Fruit fly (Drosophila melanogaster) whole organism, embryonic: Measurements from ENCODE around the gene nkt.
A peak's percentile ranks its signal among the peaks of the same experiment; 100 is the strongest.

Experiments
- Atf3 ChIP-seq: fragments of 200-800 bp; sonication (Bioruptor generic); optimal IDR thresholded peaks from 3 replicates; lab custom pipeline; 2016; ENCODE audit warnings: missing biosample characterization, missing genetic modification characterization
- Atf6 ChIP-seq: fragments of 200-800 bp; sonication (Bioruptor generic); IDR thresholded peaks from 2 replicates; pipeline ENCODE4 v1.3.6; 2022; ENCODE audit warnings: missing biosample characterization, missing genetic modification characterization
- B-H2 ChIP-seq: fragments of 200-800 bp; sonication (Bioruptor generic); optimal IDR thresholded peaks from 2 replicates; lab custom pipeline; 2018; ENCODE audit warnings: missing biosample characterization, mild to moderate bottlenecking, missing genetic modification characterization
- BtbVII ChIP-seq: fragments of 200-800 bp; sonication (Bioruptor generic); optimal IDR thresholded peaks from 3 replicates; lab custom pipeline; 2017; ENCODE audit warnings: missing biosample characterization, mild to moderate bottlenecking, missing genetic modification characterization
- CG11456 ChIP-seq: fragments of 200-800 bp; sonication (Bioruptor generic); IDR thresholded peaks from 3 replicates; pipeline ENCODE4 v1.3.6; 2022; ENCODE audit warnings: missing biosample characterization, missing genetic modification characterization
- CG11560 ChIP-seq: fragments of 200-800 bp; sonication (Bioruptor generic); IDR thresholded peaks from 3 replicates; pipeline ENCODE4 v1.3.6; 2022; ENCODE audit warnings: missing biosample characterization, missing genetic modification characterization
- CG12104 ChIP-seq: fragments of 200-800 bp; sonication (Bioruptor generic); optimal IDR thresholded peaks from 3 replicates; lab custom pipeline; 2016; ENCODE audit warnings: missing biosample characterization, missing genetic modification characterization
- CG12236 ChIP-seq: fragments of 200-800 bp; sonication (Bioruptor generic); optimal IDR thresholded peaks from 2 replicates; lab custom pipeline; 2016; ENCODE audit warnings: missing biosample characterization, missing genetic modification characterization
- CG13123 ChIP-seq: fragments of 200-800 bp; sonication (Bioruptor generic); optimal IDR thresholded peaks from 2 replicates; lab custom pipeline; 2016; ENCODE audit warnings: missing biosample characterization, missing genetic modification characterization
- CG14965 ChIP-seq: fragments of 200-800 bp; sonication (Bioruptor generic); optimal IDR thresholded peaks from 2 replicates; lab custom pipeline; 2016; ENCODE audit warnings: missing biosample characterization, missing genetic modification characterization, borderline replicate concordance
- CG1529 ChIP-seq: fragments of 200-800 bp; sonication (Bioruptor generic); optimal IDR thresholded peaks from 3 replicates; lab custom pipeline; 2018; ENCODE audit warnings: missing biosample characterization, missing genetic modification characterization
- CG15601 ChIP-seq: fragments of 200-800 bp; sonication (Bioruptor generic); optimal IDR thresholded peaks from 3 replicates; lab custom pipeline; 2019; ENCODE audit warnings: missing biosample characterization, mild to moderate bottlenecking, missing genetic modification characterization, moderate library complexity
- CG17328 ChIP-seq: fragments of 200-800 bp; sonication (Bioruptor generic); IDR thresholded peaks from 2 replicates; pipeline ENCODE4 v1.3.6; 2022; ENCODE audit warnings: missing biosample characterization, missing genetic modification characterization
- CG17912 ChIP-seq: fragments of 200-800 bp; sonication (Bioruptor generic); optimal IDR thresholded peaks from 2 replicates; lab custom pipeline; 2018; ENCODE audit warnings: missing biosample characterization, mild to moderate bottlenecking, missing genetic modification characterization
- CG18011 ChIP-seq: fragments of 200-800 bp; sonication (Bioruptor generic); optimal IDR thresholded peaks from 2 replicates; lab custom pipeline; 2017; ENCODE audit warnings: missing biosample characterization, missing genetic modification characterization, mild to moderate bottlenecking, moderate library complexity, missing genotype
- CG18599 ChIP-seq: fragments of 200-800 bp; sonication (Bioruptor generic); optimal IDR thresholded peaks from 3 replicates; lab custom pipeline; 2017; ENCODE audit warnings: missing biosample characterization, missing genetic modification characterization, mild to moderate bottlenecking, moderate library complexity, missing genetic modification reagents
- CG2712 ChIP-seq: fragments of 200-800 bp; optimal IDR thresholded peaks from 3 replicates; lab custom pipeline; 2019; ENCODE audit warnings: missing biosample characterization, mild to moderate bottlenecking, missing genetic modification characterization, moderate library complexity
- CG34224 ChIP-seq: fragments of 200-800 bp; sonication (Bioruptor generic); IDR thresholded peaks from 3 replicates; pipeline ENCODE4 v1.3.6; 2022; ENCODE audit warnings: missing biosample characterization, missing genetic modification characterization; ENCODE audit not compliant: partially characterized antibody
- CG34376 ChIP-seq: fragments of 200-800 bp; sonication (Bioruptor generic); optimal IDR thresholded peaks from 2 replicates; lab custom pipeline; 2018; ENCODE audit warnings: missing biosample characterization, mild to moderate bottlenecking, missing genetic modification characterization
- CG5180 ChIP-seq: fragments of 200-800 bp; sonication (Bioruptor generic); optimal IDR thresholded peaks from 3 replicates; lab custom pipeline; 2017; ENCODE audit warnings: missing biosample characterization, missing genetic modification characterization, mild to moderate bottlenecking, moderate library complexity, missing genetic modification reagents
- CG6683 ChIP-seq: fragments of 200-800 bp; sonication (Bioruptor generic); optimal IDR thresholded peaks from 2 replicates; lab custom pipeline; 2017; ENCODE audit warnings: missing biosample characterization, mild to moderate bottlenecking, missing genetic modification characterization, missing genetic modification reagents
- CG6791 ChIP-seq: fragments of 200-800 bp; sonication (Bioruptor generic); IDR thresholded peaks from 3 replicates; pipeline ENCODE4 v1.3.6; 2022; ENCODE audit warnings: missing biosample characterization, missing genetic modification characterization; ENCODE audit not compliant: partially characterized antibody
- CG6813 ChIP-seq: fragments of 200-800 bp; sonication (Bioruptor generic); optimal IDR thresholded peaks from 2 replicates; lab custom pipeline; 2017; ENCODE audit warnings: missing biosample characterization, missing genetic modification characterization, mild to moderate bottlenecking, moderate library complexity, missing genetic modification reagents
- CG8089 ChIP-seq: fragments of 200-800 bp; sonication (Bioruptor generic); optimal IDR thresholded peaks from 3 replicates; lab custom pipeline; 2016; ENCODE audit warnings: missing biosample characterization, missing genetic modification characterization
- CG9797 ChIP-seq: fragments of 200-800 bp; sonication (Bioruptor generic); optimal IDR thresholded peaks from 3 replicates; lab custom pipeline; 2018; ENCODE audit warnings: missing biosample characterization, mild to moderate bottlenecking, missing genetic modification characterization
- Dll ChIP-seq: fragments of 200-800 bp; sonication (Bioruptor generic); IDR thresholded peaks from 4 replicates; pipeline ENCODE4 v1.3.6; 2022; ENCODE audit warnings: missing biosample characterization, missing genetic modification characterization; ENCODE audit not compliant: partially characterized antibody
- Hsf ChIP-seq: fragments of 200-800 bp; sonication (Bioruptor generic); optimal IDR thresholded peaks from 3 replicates; lab custom pipeline; 2016; ENCODE audit warnings: missing biosample characterization, missing genetic modification characterization
- Neu2 ChIP-seq: fragments of 200-800 bp; sonication (Bioruptor generic); optimal IDR thresholded peaks from 3 replicates; lab custom pipeline; 2016; ENCODE audit warnings: missing biosample characterization, missing genetic modification characterization, borderline replicate concordance
- Taf1 ChIP-seq: fragments of 200-800 bp; sonication (Bioruptor generic); IDR thresholded peaks from 2 replicates; pipeline ENCODE4 v1.3.6; 2022; ENCODE audit warnings: missing biosample characterization, missing genetic modification characterization
- ab ChIP-seq: fragments of 200-800 bp; sonication (Bioruptor generic); optimal IDR thresholded peaks from 2 replicates; lab custom pipeline; 2016; ENCODE audit warnings: missing biosample characterization, missing genetic modification characterization
- ash1 ChIP-seq: fragments of 200-800 bp; sonication (Bioruptor generic); optimal IDR thresholded peaks from 2 replicates; lab custom pipeline; 2018; ENCODE audit warnings: missing biosample characterization, mild to moderate bottlenecking, missing genetic modification characterization
- cato ChIP-seq: fragments of 200-800 bp; sonication (Bioruptor generic); optimal IDR thresholded peaks from 2 replicates; lab custom pipeline; 2016; ENCODE audit warnings: missing biosample characterization, missing genetic modification characterization, borderline replicate concordance
- cg ChIP-seq: fragments of 200-800 bp; sonication (Bioruptor generic); optimal IDR thresholded peaks from 3 replicates; lab custom pipeline; 2019; ENCODE audit warnings: missing biosample characterization, mild to moderate bottlenecking, missing genetic modification characterization, moderate library complexity
- crc ChIP-seq: fragments of 200-800 bp; sonication (Bioruptor generic); optimal IDR thresholded peaks from 2 replicates; lab custom pipeline; 2016; ENCODE audit warnings: missing biosample characterization, missing genetic modification characterization
- exex ChIP-seq: fragments of 200-800 bp; sonication (Bioruptor generic); optimal IDR thresholded peaks from 4 replicates; lab custom pipeline; 2018; ENCODE audit warnings: missing biosample characterization, mild to moderate bottlenecking, missing genetic modification characterization, moderate library complexity
- ftz-f1 ChIP-seq: fragments of 200-800 bp; sonication (Bioruptor generic); optimal IDR thresholded peaks from 2 replicates; lab custom pipeline; 2016; ENCODE audit warnings: missing biosample characterization, missing genetic modification characterization
- gce ChIP-seq: fragments of 200-800 bp; sonication (Bioruptor generic); IDR thresholded peaks from 3 replicates; pipeline ENCODE4 v1.3.6; 2022; ENCODE audit warnings: missing biosample characterization, missing genetic modification characterization
- luna ChIP-seq: fragments of 200-800 bp; sonication (Bioruptor generic); optimal IDR thresholded peaks from 2 replicates; lab custom pipeline; 2016; ENCODE audit warnings: missing biosample characterization, missing genetic modification characterization
- mam ChIP-seq: fragments of 200-800 bp; sonication (Bioruptor generic); optimal IDR thresholded peaks from 3 replicates; lab custom pipeline; 2016; ENCODE audit warnings: missing biosample characterization, missing genetic modification characterization
- mirr ChIP-seq: fragments of 200-800 bp; sonication (Bioruptor generic); optimal IDR thresholded peaks from 3 replicates; lab custom pipeline; 2018; ENCODE audit warnings: missing biosample characterization, mild to moderate bottlenecking, missing genetic modification characterization
- pfk ChIP-seq: fragments of 200-800 bp; sonication (Bioruptor generic); optimal IDR thresholded peaks from 2 replicates; lab custom pipeline; 2018; ENCODE audit warnings: missing biosample characterization, mild to moderate bottlenecking, missing genetic modification characterization, moderate library complexity
- sd ChIP-seq: fragments of 200-800 bp; sonication (Bioruptor generic); optimal IDR thresholded peaks from 3 replicates; lab custom pipeline; 2018; ENCODE audit warnings: missing biosample characterization, mild to moderate bottlenecking, missing genetic modification characterization, moderate library complexity
- seq ChIP-seq: fragments of 200-800 bp; sonication (Bioruptor generic); IDR thresholded peaks from 2 replicates; pipeline ENCODE4 v1.3.6; 2022; ENCODE audit warnings: missing biosample characterization, missing genetic modification characterization
- sima ChIP-seq: fragments of 200-800 bp; sonication (Bioruptor generic); optimal IDR thresholded peaks from 2 replicates; lab custom pipeline; 2016; ENCODE audit warnings: missing biosample characterization, missing genetic modification characterization
- sisA ChIP-seq: fragments of 200-800 bp; sonication (Bioruptor generic); IDR thresholded peaks from 2 replicates; pipeline ENCODE4 v1.3.6; 2022; ENCODE audit warnings: missing biosample characterization, missing genetic modification characterization
- sob ChIP-seq: fragments of 200-800 bp; sonication (Bioruptor generic); IDR thresholded peaks from 2 replicates; pipeline ENCODE4 v1.3.6; 2022; ENCODE audit warnings: missing biosample characterization, missing genetic modification characterization
- sug ChIP-seq: fragments of 200-800 bp; optimal IDR thresholded peaks from 2 replicates; lab custom pipeline; 2019; ENCODE audit warnings: missing biosample characterization, mild to moderate bottlenecking, missing genetic modification characterization, moderate library complexity
- trh ChIP-seq: fragments of 200-800 bp; sonication (Bioruptor generic); optimal IDR thresholded peaks from 2 replicates; lab custom pipeline; 2016; ENCODE audit warnings: missing biosample characterization, missing genetic modification characterization
- unpg ChIP-seq: fragments of 200-800 bp; sonication (Bioruptor generic); optimal IDR thresholded peaks from 3 replicates; lab custom pipeline; 2018; ENCODE audit warnings: missing biosample characterization, mild to moderate bottlenecking, missing genetic modification characterization, moderate library complexity
- zen2 ChIP-seq: fragments of 200-800 bp; sonication (Bioruptor generic); IDR thresholded peaks from 3 replicates; pipeline ENCODE4 v1.3.6; 2022; ENCODE audit warnings: missing biosample characterization, missing genetic modification characterization; ENCODE audit not compliant: partially characterized antibody

The nkt gene

dm6 chr3L:11239191-11239641 is 38.1 kb downstream of the nkt start (continued):
- TF ChIP-seq CG15601 (peak; percentile 16), Atf6 (0 out of 2 replicates have a peak, but pooled peaks have one; percentile 25), CG34376 (GFP tag; lab: Kevin White, UChicago) (peak; percentile 16), CG17328 (no peak), sob (GFP tag; lab: Robert Waterston, UW) (peak; percentile 28; the same call in 1 of the 2 replicates), unpg (no peak), CG13123 (no peak), seq (no peak), ash1 (GFP tag; lab: Kevin White, UChicago) (no peak), sd (peak; percentile 16), sima (GFP tag; lab: Kevin White, UChicago) (no peak), CG8089 (GFP tag; lab: Kevin White, UChicago) (no peak), mam (GFP tag; lab: Kevin White, UChicago) (no peak), exex (tag; lab: Kevin White, UChicago) (peak; percentile 99), CG6813 (GFP tag; lab: Kevin White, UChicago) (peak; percentile 1), cato (GFP tag; lab: Kevin White, UChicago) (no peak), Taf1 (GFP tag; lab: Robert Waterston, UW) (no peak), CG34224 (GFP tag; lab: Robert Waterston, UW) (no peak), CG17912 (GFP tag; lab: Kevin White, UChicago) (no peak), luna (no peak), BtbVII (GFP tag; lab: Kevin White, UChicago) (peak; percentile 12), gce (0 out of 3 replicates have a peak, but pooled peaks have one; percentile 38), cg (GFP tag; lab: Kevin White, UChicago) (peak; percentile 31), CG1529 (GFP tag; lab: Kevin White, UChicago) (no peak), CG18011 (GFP tag; lab: Kevin White, UChicago) (no peak), trh (GFP tag; lab: Kevin White, UChicago) (no peak), crc (GFP tag; lab: Kevin White, UChicago) (no peak), Neu2 (GFP tag; lab: Kevin White, UChicago) (no peak), CG12236 (GFP tag; lab: Kevin White, UChicago) (no peak), B-H2 (GFP tag; lab: Kevin White, UChicago) (no peak), CG6791 (no peak), sug (tag; lab: Kevin White, UChicago) (peak; percentile 70), zen2 (GFP tag; lab: Robert Waterston, UW) (no peak), Hsf (GFP tag; lab: Kevin White, UChicago) (no peak), CG11560 (tag; lab: Robert Waterston, UW) (no peak), CG9797 (GFP tag; lab: Kevin White, UChicago) (no peak), Dll (GFP tag; lab: Robert Waterston, UW) (no peak), CG14965 (GFP tag; lab: Kevin White, UChicago) (no peak), CG12104 (GFP tag; lab: Kevin White, UChicago) (no peak), pfk (peak; percentile 91), Atf3 (GFP tag; lab: Kevin White, UChicago) (no peak), CG6683 (GFP tag; lab: Kevin White, UChicago) (no peak), ab (no peak), ftz-f1 (GFP tag; lab: Kevin White, UChicago) (no peak), mirr (GFP tag; lab: Kevin White, UChicago) (peak; percentile 80), CG18599 (GFP tag; lab: Kevin White, UChicago) (peak; percentile 65), CG11456 (GFP tag; lab: Robert Waterston, UW) (no peak), CG5180 (GFP tag; lab: Kevin White, UChicago) (peak; percentile 64), sisA (GFP tag; lab: Robert Waterston, UW) (no peak), CG2712 (no peak)
